Fruit fly (Drosophila melanogaster) whole organism, embryonic: ENCODE data around the gene grsm.

Experiments used
- Abd-B ChIP-seq: fragments of 200-800 bp; sonication (Bioruptor generic); optimal IDR thresholded peaks from 2 replicates; lab custom pipeline; 2018; ENCODE audit warnings: missing biosample characterization, mild to moderate bottlenecking, missing genetic modification characterization, moderate library complexity
- CG10366 ChIP-seq: fragments of 200-800 bp; sonication (Bioruptor generic); IDR thresholded peaks from 2 replicates; pipeline ENCODE4 v1.3.6; 2022; ENCODE audit warnings: missing biosample characterization, missing genetic modification characterization
- CG11398 ChIP-seq: fragments of 200-800 bp; sonication (Bioruptor generic); optimal IDR thresholded peaks from 2 replicates; lab custom pipeline; 2016; ENCODE audit warnings: missing biosample characterization, missing genetic modification characterization
- CG12299 ChIP-seq: fragments of 200-800 bp; sonication (Bioruptor generic); optimal IDR thresholded peaks from 2 replicates; lab custom pipeline; 2018; ENCODE audit warnings: missing biosample characterization, mild to moderate bottlenecking, missing genetic modification characterization
- CG14860 ChIP-seq: fragments of 200-800 bp; sonication (Bioruptor generic); IDR thresholded peaks from 3 replicates; pipeline ENCODE4 v1.3.6; 2022; ENCODE audit warnings: missing biosample characterization, missing genetic modification characterization; ENCODE audit not compliant: partially characterized antibody
- CG15514 ChIP-seq: fragments of 200-800 bp; sonication (Bioruptor generic); optimal IDR thresholded peaks from 3 replicates; lab custom pipeline; 2017; ENCODE audit warnings: missing biosample characterization, missing genetic modification characterization, mild to moderate bottlenecking, moderate library complexity, missing genetic modification reagents
- CG15601 ChIP-seq: fragments of 200-800 bp; sonication (Bioruptor generic); optimal IDR thresholded peaks from 3 replicates; lab custom pipeline; 2019; ENCODE audit warnings: missing biosample characterization, mild to moderate bottlenecking, missing genetic modification characterization, moderate library complexity
- CG16863 ChIP-seq: fragments of 200-800 bp; sonication (Bioruptor generic); optimal IDR thresholded peaks from 3 replicates; lab custom pipeline; 2016; ENCODE audit warnings: missing biosample characterization, missing genetic modification characterization
- CG17328 ChIP-seq: fragments of 200-800 bp; sonication (Bioruptor generic); IDR thresholded peaks from 2 replicates; pipeline ENCODE4 v1.3.6; 2022; ENCODE audit warnings: missing biosample characterization, missing genetic modification characterization
- CG17612 ChIP-seq: fragments of 200-800 bp; sonication (Bioruptor generic); IDR thresholded peaks from 2 replicates; pipeline ENCODE4 v1.3.6; 2022; ENCODE audit warnings: missing biosample characterization, missing genetic modification characterization
- CG1832 ChIP-seq: fragments of 200-800 bp; sonication (Bioruptor generic); optimal IDR thresholded peaks from 2 replicates; lab custom pipeline; 2017; ENCODE audit warnings: missing biosample characterization, mild to moderate bottlenecking, missing genetic modification characterization, inconsistent platforms
- CG2129 ChIP-seq: fragments of 200-800 bp; sonication (Bioruptor generic); IDR thresholded peaks from 2 replicates; pipeline ENCODE4 v1.3.6; 2022; ENCODE audit warnings: missing biosample characterization, missing genetic modification characterization; ENCODE audit not compliant: partially characterized antibody
- CG2202 ChIP-seq: fragments of 200-800 bp; sonication (Bioruptor generic); optimal IDR thresholded peaks from 2 replicates; lab custom pipeline; 2018; ENCODE audit warnings: missing biosample characterization, mild to moderate bottlenecking, missing genetic modification characterization
- CG30020 ChIP-seq: fragments of 200-800 bp; optimal IDR thresholded peaks from 2 replicates; lab custom pipeline; 2019; ENCODE audit warnings: missing biosample characterization, mild to moderate bottlenecking, missing genetic modification characterization, moderate library complexity
- CG31365 ChIP-seq: fragments of 200-800 bp; sonication (Bioruptor generic); optimal IDR thresholded peaks from 2 replicates; lab custom pipeline; 2018; ENCODE audit warnings: missing biosample characterization, mild to moderate bottlenecking, missing genetic modification characterization
- CG33557 ChIP-seq: fragments of 200-800 bp; sonication (Bioruptor generic); optimal IDR thresholded peaks from 2 replicates; lab custom pipeline; 2019; ENCODE audit warnings: missing biosample characterization, mild to moderate bottlenecking, missing genetic modification characterization, moderate library complexity
- CG4820 ChIP-seq: fragments of 200-800 bp; sonication (Bioruptor generic); optimal IDR thresholded peaks from 3 replicates; lab custom pipeline; 2016; ENCODE audit warnings: missing biosample characterization, missing genetic modification characterization
- CG6254 ChIP-seq: fragments of 200-800 bp; sonication (Bioruptor generic); optimal IDR thresholded peaks from 3 replicates; lab custom pipeline; 2017; ENCODE audit warnings: mild to moderate bottlenecking, missing biosample characterization, missing genetic modification reagents, missing genetic modification characterization
- CG6791 ChIP-seq: fragments of 200-800 bp; sonication (Bioruptor generic); IDR thresholded peaks from 3 replicates; pipeline ENCODE4 v1.3.6; 2022; ENCODE audit warnings: missing biosample characterization, missing genetic modification characterization; ENCODE audit not compliant: partially characterized antibody
- CG9876 ChIP-seq: fragments of 200-800 bp; sonication (Bioruptor generic); optimal IDR thresholded peaks from 2 replicates; lab custom pipeline; 2016; ENCODE audit warnings: missing biosample characterization, missing genetic modification characterization
- CkIIα-i1 ChIP-seq: fragments of 200-800 bp; sonication (Bioruptor generic); IDR thresholded peaks from 2 replicates; pipeline ENCODE4 v1.3.6; 2022; ENCODE audit warnings: missing biosample characterization, missing genetic modification characterization
- Dip3 ChIP-seq: fragments of 200-800 bp; sonication (Bioruptor generic); optimal IDR thresholded peaks from 3 replicates; lab custom pipeline; 2016; ENCODE audit warnings: missing biosample characterization, missing genetic modification characterization
- E2f1 ChIP-seq: fragments of 200-800 bp; sonication (Bioruptor generic); IDR thresholded peaks from 2 replicates; pipeline ENCODE4 v1.3.6; 2022; ENCODE audit warnings: missing biosample characterization, missing genetic modification characterization
- ERR ChIP-seq: fragments of 200-800 bp; sonication (Bioruptor generic); optimal IDR thresholded peaks from 2 replicates; lab custom pipeline; 2016; ENCODE audit warnings: missing biosample characterization, missing genetic modification characterization
- Eip74EF ChIP-seq, 2 experiments: fragments of 200-800 bp in 1 of 2; fragments of >200 bp in 1 of 2; sonication (Bioruptor generic) in 1 of 2; optimal IDR thresholded peaks; 2 replicates each; lab custom pipeline; 2017 to 2019; ENCODE audit warnings: missing biosample characterization in 2 of 2, missing genetic modification characterization in 2 of 2, mild to moderate bottlenecking in 1 of 2, moderate library complexity in 1 of 2
- Hsf ChIP-seq: fragments of 200-800 bp; sonication (Bioruptor generic); optimal IDR thresholded peaks from 3 replicates; lab custom pipeline; 2016; ENCODE audit warnings: missing biosample characterization, missing genetic modification characterization
- Nf-YC ChIP-seq: fragments of 200-800 bp; optimal IDR thresholded peaks from 3 replicates; lab custom pipeline; 2019; ENCODE audit warnings: missing biosample characterization, mild to moderate bottlenecking, missing genetic modification characterization, moderate library complexity
- Opbp ChIP-seq: fragments of 200-800 bp; sonication (Bioruptor generic); IDR thresholded peaks from 3 replicates; pipeline ENCODE4 v1.3.6; 2022; ENCODE audit warnings: missing biosample characterization, missing genetic modification characterization; ENCODE audit not compliant: partially characterized antibody
- Rx ChIP-seq: fragments of 200-800 bp; sonication (Bioruptor generic); IDR thresholded peaks from 2 replicates; pipeline ENCODE4 v1.3.6; 2022; ENCODE audit warnings: missing biosample characterization, missing genetic modification characterization
- Sin3A ChIP-seq: fragments of >200 bp; optimal IDR thresholded peaks from 2 replicates; lab custom pipeline; 2018
- Sry-β ChIP-seq: fragments of 200-800 bp; sonication (Bioruptor generic); optimal IDR thresholded peaks from 2 replicates; lab custom pipeline; 2018; ENCODE audit warnings: missing biosample characterization, mild to moderate bottlenecking, missing genetic modification characterization, moderate library complexity
- Xrp1 ChIP-seq: fragments of 200-800 bp; sonication (Bioruptor generic); IDR thresholded peaks from 2 replicates; pipeline ENCODE4 v1.3.6; 2022; ENCODE audit warnings: missing biosample characterization, missing genetic modification characterization
- abd-A ChIP-seq: fragments of 200-800 bp; sonication (Bioruptor generic); optimal IDR thresholded peaks from 3 replicates; lab custom pipeline; 2019; ENCODE audit warnings: missing biosample characterization, mild to moderate bottlenecking, missing genetic modification characterization, moderate library complexity
- br ChIP-seq: fragments of >200 bp; optimal IDR thresholded peaks from 2 replicates; lab custom pipeline; 2017
- bsh ChIP-seq, 2 experiments: fragments of 200-800 bp; sonication (Bioruptor generic); optimal IDR thresholded peaks; 2 replicates each; lab custom pipeline; 2017 to 2018; ENCODE audit warnings: mild to moderate bottlenecking in 2 of 2, missing biosample characterization in 2 of 2, missing genetic modification characterization in 2 of 2, moderate library complexity in 1 of 2
- btn ChIP-seq: fragments of 200-800 bp; sonication (Bioruptor generic); optimal IDR thresholded peaks from 2 replicates; lab custom pipeline; 2016; ENCODE audit warnings: missing biosample characterization, missing genetic modification characterization
- croc ChIP-seq: fragments of 200-800 bp; sonication (Bioruptor generic); conservative IDR thresholded peaks from 3 replicates; pipeline ENCODE4 v1.3.6; 2022; ENCODE audit warnings: missing biosample characterization, missing genetic modification characterization
- fd3F ChIP-seq: fragments of 200-800 bp; sonication (Bioruptor generic); optimal IDR thresholded peaks from 2 replicates; lab custom pipeline; 2018; ENCODE audit warnings: missing biosample characterization, mild to moderate bottlenecking, missing genetic modification characterization, moderate library complexity
- gce ChIP-seq: fragments of 200-800 bp; sonication (Bioruptor generic); IDR thresholded peaks from 3 replicates; pipeline ENCODE4 v1.3.6; 2022; ENCODE audit warnings: missing biosample characterization, missing genetic modification characterization
- gem ChIP-seq: fragments of 200-800 bp; sonication (Bioruptor generic); optimal IDR thresholded peaks from 2 replicates; lab custom pipeline; 2019; ENCODE audit warnings: missing biosample characterization, mild to moderate bottlenecking, missing genetic modification characterization, moderate library complexity
- insv ChIP-seq, 2 experiments: fragments of 200-800 bp; sonication (Bioruptor generic); optimal IDR thresholded peaks; 3 replicates each; lab custom pipeline; 2016 to 2018; ENCODE audit warnings: missing biosample characterization in 2 of 2, missing genetic modification characterization in 2 of 2
- jing ChIP-seq: fragments of 200-800 bp; sonication (Bioruptor generic); optimal IDR thresholded peaks from 2 replicates; lab custom pipeline; 2018; ENCODE audit warnings: missing biosample characterization, mild to moderate bottlenecking, missing genetic modification characterization
- org-1 ChIP-seq: fragments of 200-800 bp; sonication (Bioruptor generic); optimal IDR thresholded peaks from 2 replicates; lab custom pipeline; 2017; ENCODE audit warnings: missing biosample characterization, missing genetic modification characterization
- peb ChIP-seq: fragments of 200-800 bp; sonication (Bioruptor generic); IDR thresholded peaks from 2 replicates; pipeline ENCODE4 v1.3.6; 2022; ENCODE audit warnings: missing biosample characterization, missing genetic modification characterization
- run ChIP-seq: fragments of 200-800 bp; sonication (Bioruptor generic); optimal IDR thresholded peaks from 3 replicates; lab custom pipeline; 2018; ENCODE audit warnings: missing biosample characterization, mild to moderate bottlenecking, missing genetic modification characterization
- sc ChIP-seq, 3 experiments: fragments of >200 bp in 2 of 3; fragments of 200-800 bp in 1 of 3; sonication (Bioruptor generic) in 1 of 3; optimal IDR thresholded peaks; 2 replicates in 2 of 3; 3 replicates in 1 of 3; lab custom pipeline; 2017; ENCODE audit warnings: mild to moderate bottlenecking in 1 of 3, missing biosample characterization in 1 of 3, missing genetic modification characterization in 1 of 3, missing genetic modification reagents in 1 of 3
- stwl ChIP-seq: fragments of 200-800 bp; sonication (Bioruptor generic); optimal IDR thresholded peaks from 3 replicates; lab custom pipeline; 2018; ENCODE audit warnings: missing biosample characterization, mild to moderate bottlenecking, missing genetic modification characterization, moderate library complexity
- trem ChIP-seq: fragments of 200-800 bp; optimal IDR thresholded peaks from 3 replicates; lab custom pipeline; 2019; ENCODE audit warnings: missing biosample characterization, mild to moderate bottlenecking, missing genetic modification characterization, moderate library complexity
- unpg ChIP-seq: fragments of 200-800 bp; sonication (Bioruptor generic); optimal IDR thresholded peaks from 3 replicates; lab custom pipeline; 2018; ENCODE audit warnings: missing biosample characterization, mild to moderate bottlenecking, missing genetic modification characterization, moderate library complexity
- wor ChIP-seq: fragments of 200-800 bp; sonication (Bioruptor generic); IDR thresholded peaks from 2 replicates; pipeline ENCODE4 v1.3.6; 2022; ENCODE audit warnings: missing biosample characterization, missing genetic modification characterization

grsm gene

dm6 chr3R:13012351-13012750 lies 44.8 kb upstream of the grsm start (continued):
- TF ChIP-seq run: no peak
- TF ChIP-seq CG15514: peak; percentile 37
- TF ChIP-seq btn (GFP tag; lab: Kevin White, UChicago): peak; percentile 32
- TF ChIP-seq CG17328 (GFP tag; lab: Robert Waterston, UW): peak; percentile 63
- no peak for TF ChIP-seq CG33557
- TF ChIP-seq CG12299: peak; percentile 57
- TF ChIP-seq wor (GFP tag; lab: Robert Waterston, UW): peak; percentile 45; the same call in 1 of the 2 replicates
- peak; percentile 58 for TF ChIP-seq ERR (GFP tag; lab: Kevin White, UChicago)
- no peak for TF ChIP-seq Sry-β (GFP tag; lab: Kevin White, UChicago)
- peak; percentile 52 for TF ChIP-seq unpg (GFP tag; lab: Kevin White, UChicago)
- no peak for TF ChIP-seq jing (GFP tag; lab: Kevin White, UChicago)
- no peak for TF ChIP-seq CG4820
- no peak for TF ChIP-seq insv (GFP tag; optimal IDR thresholded peaks at IDR 0.05; lab: Kevin White, UChicago)
- TF ChIP-seq Abd-B: peak; percentile 53
- TF ChIP-seq CG15601 (tag; lab: Kevin White, UChicago): no peak
- TF ChIP-seq Xrp1 (GFP tag; lab: Robert Waterston, UW): peak; percentile 65
- TF ChIP-seq abd-A (tag; lab: Kevin White, UChicago): peak; percentile 57
- peak; percentile 19 for TF ChIP-seq Nf-YC (tag; lab: Kevin White, UChicago)
- TF ChIP-seq CG9876 (GFP tag; lab: Kevin White, UChicago): peak; percentile 32
- TF ChIP-seq gem (tag; lab: Kevin White, UChicago): no peak
- TF ChIP-seq org-1 (GFP tag; lab: Kevin White, UChicago): peak; percentile 62
- peak in 1 of 2 experiments; percentile 45 for TF ChIP-seq bsh (GFP tag; optimal IDR thresholded peaks at IDR 0.05; lab: Kevin White, UChicago)
- peak; percentile 52 for TF ChIP-seq CG16863
- TF ChIP-seq CG10366: peak; percentile 72
- no peak for TF ChIP-seq CG2129 (GFP tag; lab: Robert Waterston, UW)
- TF ChIP-seq br (lab: Kevin White, UChicago): no peak
- TF ChIP-seq CG31365 (tag; lab: Kevin White, UChicago): no peak
- TF ChIP-seq stwl (tag; lab: Kevin White, UChicago): no peak
- peak; percentile 28 for TF ChIP-seq CG2202 (tag; lab: Kevin White, UChicago)
- no peak for TF ChIP-seq CG30020
- TF ChIP-seq Dip3: peak; percentile 69
- peak; percentile 58 for TF ChIP-seq E2f1 (GFP tag; lab: Robert Waterston, UW)
- TF ChIP-seq Sin3A (lab: Kevin White, UChicago): no peak
- TF ChIP-seq CG6254 (GFP tag; lab: Kevin White, UChicago): no peak
- peak; percentile 96 for TF ChIP-seq CG1832 (GFP tag; lab: Kevin White, UChicago)
- no peak for TF ChIP-seq sc (optimal IDR thresholded peaks at IDR 0.05; lab: Kevin White, UChicago)
- TF ChIP-seq sc (GFP tag; optimal IDR thresholded peaks at IDR 0.05; lab: Kevin White, UChicago): no peak
- TF ChIP-seq CG14860 (GFP tag; lab: Robert Waterston, UW): no peak
- TF ChIP-seq CG11398: no peak
- no peak for TF ChIP-seq fd3F (GFP tag; lab: Kevin White, UChicago)
- TF ChIP-seq Hsf (GFP tag; lab: Kevin White, UChicago): peak; percentile 44
- peak; percentile 60; the same call in 1 of the 3 replicates for TF ChIP-seq gce (GFP tag; lab: Robert Waterston, UW)
- 0 out of 3 replicates have a peak, but pooled peaks have one; percentile 11 for TF ChIP-seq CG6791 (GFP tag; lab: Robert Waterston, UW)
- TF ChIP-seq Eip74EF (GFP tag; optimal IDR thresholded peaks at IDR 0.05; lab: Kevin White, UChicago): no peak
- no peak for TF ChIP-seq Opbp (GFP tag; lab: Robert Waterston, UW)
- no peak; the same call in 1 of the 2 replicates for TF ChIP-seq peb (GFP tag; lab: Robert Waterston, UW)
- TF ChIP-seq Rx: peak; percentile 62
- TF ChIP-seq CkIIα-i1 (GFP tag; lab: Robert Waterston, UW): no peak
- TF ChIP-seq CG17612 (GFP tag; lab: Robert Waterston, UW): no peak
- no peak for TF ChIP-seq trem
- TF ChIP-seq croc (GFP tag; lab: Robert Waterston, UW): peak; percentile 24; the same call in 2 of the 3 replicates
